Worm (Caenorhabditis elegans): ENCODE data around the gene nhr-257.

Gene nhr-257

DNA sequence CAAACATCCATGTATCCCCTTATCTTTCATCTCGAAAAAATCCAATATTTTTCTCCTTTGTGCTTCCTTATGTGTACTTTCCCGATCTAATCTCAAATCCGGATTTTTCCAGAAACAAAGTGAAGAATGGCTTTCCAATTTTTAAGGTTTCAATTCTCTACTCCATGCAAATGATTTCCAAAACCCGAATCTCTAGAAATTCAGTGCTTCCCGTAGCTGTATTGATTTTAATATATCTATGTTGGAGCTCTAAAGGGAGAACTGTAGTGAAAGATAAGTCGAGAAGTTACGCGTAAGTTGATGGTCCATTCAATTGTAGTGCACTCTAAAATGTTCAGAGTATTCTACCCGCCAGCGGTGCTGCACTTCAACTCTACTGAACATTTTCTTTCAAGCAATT lies 13.2 kb upstream of the nhr-257 start, which contains the start of gene C17A2.4:
Gene C17A2.4 (plus strand): TSS at position 301 of the 400 bp plus-strand sequence.
- TF ChIP-seq elt-2 (tag; optimal IDR thresholded peaks at IDR 0.05) = no peak
- TF ChIP-seq efl-1 (optimal IDR thresholded peaks at IDR 0.05) = no peak
- TF ChIP-seq efl-1 (GFP tag; optimal IDR thresholded peaks at IDR 0.05 in 1 of 2) = no peak
- TF ChIP-seq unc-86 (tag; optimal IDR thresholded peaks at IDR 0.05) = no peak
- TF ChIP-seq ces-1 (GFP tag; optimal IDR thresholded peaks at IDR 0.05) = no peak
- no peak for TF ChIP-seq hlh-4 (tag; optimal IDR thresholded peaks at IDR 0.05)
- TF ChIP-seq pqm-1 (tag; optimal IDR thresholded peaks at IDR 0.05) = no peak
- no peak for TF ChIP-seq lir-3 (tag; optimal IDR thresholded peaks at IDR 0.05; ENCODE audit: poor library complexity)
- TF ChIP-seq nhr-90 (tag; optimal IDR thresholded peaks at IDR 0.05; ENCODE audit: poor library complexity) = no peak
- no peak for TF ChIP-seq zip-4 (GFP tag; optimal IDR thresholded peaks at IDR 0.05)
- TF ChIP-seq ceh-88 (GFP tag; IDR thresholded peaks at IDR 0.05) = no peak
- no peak for TF ChIP-seq nhr-12 (tag; optimal IDR thresholded peaks at IDR 0.05)
- TF ChIP-seq mep-1 (tag; optimal IDR thresholded peaks at IDR 0.05) = no peak
- no peak for TF ChIP-seq nhr-28 (tag; optimal IDR thresholded peaks at IDR 0.05)
- TF ChIP-seq lin-35 (GFP tag; optimal IDR thresholded peaks at IDR 0.05) = no peak
- TF ChIP-seq nhr-85 (tag) = no peak

- no peak for TF ChIP-seq nhr-90 (tag; optimal IDR thresholded peaks at IDR 0.05; ENCODE audit: poor library complexity)
- TF ChIP-seq snu-23 (GFP tag; optimal IDR thresholded peaks at IDR 0.05) = no peak
- no peak for TF ChIP-seq ceh-8 (GFP tag; optimal IDR thresholded peaks at IDR 0.05)
- TF ChIP-seq fkh-8 (tag; optimal IDR thresholded peaks at IDR 0.05) = no peak
- TF ChIP-seq ceh-63 (GFP tag; optimal IDR thresholded peaks at IDR 0.05) = no peak
- TF ChIP-seq pag-3 (tag; optimal IDR thresholded peaks at IDR 0.05; ENCODE audit: borderline replicate concordance, insufficient read depth) = no peak
- TF ChIP-seq lir-3 (tag; optimal IDR thresholded peaks at IDR 0.05; ENCODE audit: poor library complexity) = no peak
- no peak for TF ChIP-seq lin-35 (GFP tag; optimal IDR thresholded peaks at IDR 0.05)
- TF ChIP-seq zag-1 (tag; optimal IDR thresholded peaks at IDR 0.05) = no peak
- TF ChIP-seq nhr-237 (tag; optimal IDR thresholded peaks at IDR 0.05) = no peak
- TF ChIP-seq skn-1 (tag; optimal IDR thresholded peaks at IDR 0.05) = no peak
- TF ChIP-seq nhr-28 (tag; optimal IDR thresholded peaks at IDR 0.05) = no peak
- no peak for TF ChIP-seq aly-2 (tag; optimal IDR thresholded peaks at IDR 0.05)
- TF ChIP-seq dsc-1 (tag; optimal IDR thresholded peaks at IDR 0.05) = no peak
- TF ChIP-seq fkh-10 (GFP tag; optimal IDR thresholded peaks at IDR 0.05) = no peak
- TF ChIP-seq lin-39 (tag; optimal IDR thresholded peaks at IDR 0.05) = no peak
- TF ChIP-seq pqm-1 (tag; optimal IDR thresholded peaks at IDR 0.05) = no peak
- no peak for TF ChIP-seq elt-3 (tag; optimal IDR thresholded peaks at IDR 0.05)
These were observed 9.4 kb upstream of the nhr-257 start, which contains the start of the genes C17A2.7 and C17A2.3 for ce11 chrII:3843305-3843704. TSS of gene C17A2.7 (minus strand) at chrII:3843405. TSS of gene C17A2.3 (plus strand) at chrII:3843609.

- TF ChIP-seq nhr-77 (tag; optimal IDR thresholded peaks at IDR 0.05) = no peak
- TF ChIP-seq snpc-4 (tag; optimal IDR thresholded peaks at IDR 0.05) = no peak
- no peak for TF ChIP-seq F16B12.6 (tag; optimal IDR thresholded peaks at IDR 0.05)
- TF ChIP-seq pax-3 (tag; optimal IDR thresholded peaks at IDR 0.05) = no peak
- TF ChIP-seq nhr-28 (tag; optimal IDR thresholded peaks at IDR 0.05) = no peak
These were observed 6.7 kb upstream of the nhr-257 start, which contains the start of gene C17A2.2 for ce11 chrII:3846028-3846427. TSS of gene C17A2.2 (plus strand) at chrII:3846328.

DNA sequence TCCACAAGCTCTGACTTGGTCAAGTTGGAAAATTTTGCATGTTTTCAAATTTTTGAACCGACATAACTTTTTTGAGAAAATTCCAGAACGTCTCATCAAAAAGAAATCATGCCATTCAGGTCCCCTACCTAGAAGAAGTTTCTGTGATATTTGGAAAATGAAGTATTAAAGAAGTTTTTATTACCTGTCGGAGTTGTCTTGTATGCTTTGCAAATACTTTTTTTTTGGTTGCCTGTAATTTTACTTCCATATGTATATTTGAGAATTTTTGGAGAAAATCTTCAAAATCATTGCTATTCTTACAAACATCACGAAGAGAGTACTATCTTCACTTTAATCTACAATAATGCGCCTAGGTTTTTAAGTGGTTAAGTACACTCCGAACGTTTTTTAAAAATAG lies 2.1 kb upstream of the nhr-257 start, which contains the start of gene nhr-72:
Gene nhr-72 (minus strand): TSS at position 101 of the 400 bp plus-strand sequence.
- no peak for TF ChIP-seq xbp-1 (tag; optimal IDR thresholded peaks at IDR 0.05)
- TF ChIP-seq lin-35 (GFP tag; optimal IDR thresholded peaks at IDR 0.05) = no peak
- no peak for TF ChIP-seq fos-1 (tag; optimal IDR thresholded peaks at IDR 0.05)
- no peak for TF ChIP-seq sup-37 (GFP tag; optimal IDR thresholded peaks at IDR 0.05)
- TF ChIP-seq mab-9 (GFP tag; IDR thresholded peaks at IDR 0.05) = no peak
- no peak for TF ChIP-seq ceh-8 (GFP tag; optimal IDR thresholded peaks at IDR 0.05)
- TF ChIP-seq nhr-77 (tag; optimal IDR thresholded peaks at IDR 0.05) = no peak

Data from whole organism, L1 larva.